Worm (Caenorhabditis elegans) whole organism, young adult: ENCODE measurements around the gene fbxb-7.
"Not testable (repeated sequence)": the region's sequence is repeated elsewhere in the genome, so short reads cannot be mapped to it uniquely, and the experiment has no call there.

Experiments
- B0019.2 ChIP-seq: fragments of 200-800 bp; sonication (Bioruptor generic); conservative IDR thresholded peaks from 2 replicates; pipeline ENCODE4 v1.3.6; 2022; ENCODE audit warnings: missing genetic modification reagents, missing genetic modification characterization, missing compliant biosample characterization
- B0261.1 ChIP-seq: sonication (generic microtip); optimal IDR thresholded peaks from 2 replicates; lab custom pipeline; 2016; ENCODE audit warnings: mild to moderate bottlenecking, missing genetic modification characterization, moderate library complexity, missing compliant biosample characterization
- D2030.7 ChIP-seq: fragments of 200-800 bp; sonication (Bioruptor generic); IDR thresholded peaks from 2 replicates; pipeline ENCODE4 v1.3.6; 2022; ENCODE audit warnings: missing genetic modification reagents, missing genetic modification characterization, missing compliant biosample characterization
- F23B12.7 ChIP-seq: sonication (generic microtip); optimal IDR thresholded peaks from 2 replicates; lab custom pipeline; 2017; ENCODE audit warnings: missing genetic modification characterization, mild to moderate bottlenecking, missing compliant biosample characterization, antibody characterized with exemption, moderate library complexity; ENCODE audit not compliant: insufficient read depth
- Y56A3A.18 ChIP-seq: fragments of 200-800 bp; sonication (Bioruptor generic); IDR thresholded peaks from 2 replicates; pipeline ENCODE4 v1.3.6; 2022; ENCODE audit warnings: missing genetic modification reagents, missing genetic modification characterization, missing compliant biosample characterization
- attf-6 ChIP-seq: fragments of 200-800 bp; sonication (Bioruptor generic); IDR thresholded peaks from 2 replicates; pipeline ENCODE4 v1.3.6; 2022; ENCODE audit warnings: missing genetic modification reagents, missing genetic modification characterization, missing compliant biosample characterization
- ceh-58 ChIP-seq: fragments of 200-800 bp; sonication (Bioruptor generic); IDR thresholded peaks from 2 replicates; pipeline ENCODE4 v1.3.6; 2022; ENCODE audit warnings: missing genetic modification characterization, missing compliant biosample characterization
- dox-1 ChIP-seq: fragments of 200-800 bp; sonication (Bioruptor generic); IDR thresholded peaks from 2 replicates; pipeline ENCODE4 v1.3.6; 2022; ENCODE audit warnings: missing genetic modification reagents, missing genetic modification characterization, missing compliant biosample characterization
- ekl-4 ChIP-seq: fragments of 200-800 bp; sonication (Bioruptor generic); IDR thresholded peaks from 2 replicates; pipeline ENCODE4 v1.3.6; 2022; ENCODE audit warnings: missing genetic modification reagents, missing genetic modification characterization, missing compliant biosample characterization
- fkh-3 ChIP-seq: sonication (generic microtip); optimal IDR thresholded peaks from 2 replicates; lab custom pipeline; 2016; ENCODE audit warnings: mild to moderate bottlenecking, missing genetic modification characterization, missing compliant biosample characterization
- him-1 ChIP-seq: sonication (generic microtip); optimal IDR thresholded peaks from 2 replicates; lab custom pipeline; 2016; ENCODE audit warnings: missing genotype, missing genetic modification reagents, missing genetic modification characterization, missing compliant biosample characterization
- hmg-1.2 ChIP-seq: fragments of 200-800 bp; sonication (Bioruptor generic); IDR thresholded peaks from 2 replicates; pipeline ENCODE4 v1.3.6; 2022; ENCODE audit warnings: missing genetic modification reagents, missing genetic modification characterization, missing compliant biosample characterization
- hsf-1 ChIP-seq: fragments of 200-800 bp; sonication (Bioruptor generic); IDR thresholded peaks from 2 replicates; pipeline ENCODE4 v1.3.6; 2022; ENCODE audit warnings: missing genetic modification reagents, missing genetic modification characterization, missing compliant biosample characterization
- lin-26 ChIP-seq: fragments of 200-800 bp; sonication (Bioruptor generic); IDR thresholded peaks from 2 replicates; pipeline ENCODE4 v1.3.6; 2022; ENCODE audit warnings: missing genetic modification reagents, missing genetic modification characterization, missing compliant biosample characterization
- madf-3 ChIP-seq: fragments of 200-800 bp; sonication (Bioruptor generic); IDR thresholded peaks from 2 replicates; pipeline ENCODE4 v1.3.6; 2022; ENCODE audit warnings: missing genetic modification reagents, missing genetic modification characterization, missing compliant biosample characterization
- nfya-2 ChIP-seq: fragments of 200-800 bp; sonication (Bioruptor generic); IDR thresholded peaks from 2 replicates; pipeline ENCODE4 v1.3.6; 2022; ENCODE audit warnings: missing genetic modification reagents, missing genetic modification characterization, missing compliant biosample characterization
- pbrm-1 ChIP-seq: fragments of 200-800 bp; sonication (Bioruptor generic); IDR thresholded peaks from 2 replicates; pipeline ENCODE4 v1.3.6; 2022; ENCODE audit warnings: missing genetic modification reagents, missing genetic modification characterization, missing compliant biosample characterization
- rcor-1 ChIP-seq: fragments of 200-800 bp; sonication (Bioruptor generic); IDR thresholded peaks from 2 replicates; pipeline ENCODE4 v1.3.6; 2022; ENCODE audit warnings: missing genetic modification reagents, missing genetic modification characterization, missing compliant biosample characterization
- rpc-1 ChIP-seq, 2 experiments: fragments of 150-350 bp in 1 of 2; sonication (generic microtip) in 1 of 2; optimal IDR thresholded peaks; 2 replicates each; lab custom pipeline; 2014 to 2018; ENCODE audit warnings: missing biosample characterization in 1 of 2, missing genetic modification characterization in 1 of 2, missing genetic modification reagents in 1 of 2, missing genotype in 1 of 2
- sea-2 ChIP-seq: fragments of 200-800 bp; sonication (Bioruptor generic); IDR thresholded peaks from 2 replicates; pipeline ENCODE4 v1.3.6; 2022; ENCODE audit warnings: missing genetic modification characterization, missing compliant biosample characterization
- snpc-1.1 ChIP-seq: sonication (generic microtip); optimal IDR thresholded peaks from 2 replicates; lab custom pipeline; 2017; ENCODE audit warnings: missing genetic modification characterization, mild to moderate bottlenecking, missing compliant biosample characterization, antibody characterized with exemption, moderate library complexity, missing genotype, missing genetic modification reagents; ENCODE audit not compliant: insufficient read depth
- snpc-3.4 ChIP-seq: sonication (generic microtip); optimal IDR thresholded peaks from 2 replicates; lab custom pipeline; 2017; ENCODE audit warnings: missing genetic modification characterization, mild to moderate bottlenecking, missing compliant biosample characterization, antibody characterized with exemption, moderate library complexity, missing genotype, missing genetic modification reagents
- snpc-4 ChIP-seq, 5 experiments: fragments of 150-350 bp in 1 of 5; sonication (generic microtip) in 4 of 5; optimal IDR thresholded peaks; 2 replicates each; lab custom pipeline; 2014 to 2018; ENCODE audit warnings: missing genetic modification characterization in 5 of 5, missing biosample characterization in 3 of 5, antibody characterized with exemption in 2 of 5, mild to moderate bottlenecking in 2 of 5, missing compliant biosample characterization in 2 of 5, missing genotype in 2 of 5, moderate library complexity in 2 of 5, missing genetic modification reagents in 1 of 5
- tbp1 ChIP-seq: fragments of 200-800 bp; sonication (Bioruptor generic); optimal IDR thresholded peaks from 2 replicates; lab custom pipeline; 2018; ENCODE audit warnings: mild to moderate bottlenecking, missing genetic modification characterization, missing compliant biosample characterization
- xnd-1 ChIP-seq: sonication (generic microtip); optimal IDR thresholded peaks from 2 replicates; lab custom pipeline; 2016; ENCODE audit warnings: missing genotype, missing genetic modification reagents, missing genetic modification characterization, missing compliant biosample characterization
- zfh-2 ChIP-seq: fragments of 200-800 bp; sonication (Bioruptor generic); conservative IDR thresholded peaks from 2 replicates; pipeline ENCODE4 v1.3.6; 2022; ENCODE audit warnings: missing genetic modification reagents, missing genetic modification characterization, missing compliant biosample characterization

Gene fbxb-7

DNA sequence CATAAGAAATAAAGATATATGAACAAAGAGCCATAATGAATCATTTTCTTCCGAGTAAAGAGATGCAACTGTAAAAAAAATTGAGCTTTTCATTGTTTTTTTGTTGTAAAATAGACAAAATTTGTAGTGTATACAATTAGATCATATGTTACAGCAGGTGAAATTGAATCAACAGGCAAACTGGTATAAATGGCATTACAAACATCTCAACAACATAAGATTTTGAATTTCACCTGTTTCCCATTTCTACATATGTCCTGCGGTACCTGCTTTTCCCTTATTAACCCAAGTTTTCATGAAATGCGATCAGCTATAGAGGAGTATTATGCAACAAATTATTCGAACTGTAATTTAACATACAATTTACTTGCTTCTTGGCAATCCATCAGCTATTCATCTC, 18.2 kb downstream of the fbxb-7 start, which contains the start of gene srh-120:
srh-120 (plus strand) TSS at position 301 of the 400 bp plus-strand sequence.
- TF ChIP-seq attf-6 (GFP tag; lab: Robert Waterston, UW): no peak
- TF ChIP-seq, all 124 proteins: peak for 0

DNA sequence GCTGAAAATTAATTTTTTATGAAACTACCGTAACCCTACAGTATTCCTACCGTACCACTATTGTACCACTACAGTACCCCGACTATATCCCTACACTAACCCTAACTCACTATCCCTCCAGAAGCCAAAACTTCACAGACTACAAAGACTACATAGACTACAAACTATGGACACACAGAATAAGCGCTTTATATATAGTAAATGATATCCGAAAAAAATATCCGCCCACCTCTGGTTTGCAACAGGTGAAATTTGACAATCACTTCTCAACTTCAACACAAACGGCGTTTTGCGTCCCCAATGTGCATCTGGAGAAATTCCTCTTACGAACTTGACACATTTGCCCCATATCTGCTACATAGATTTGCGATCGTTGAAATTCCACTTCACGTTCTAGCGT, 32.7 kb downstream of the fbxb-7 start, which contains the start of gene srh-132:
srh-132 (plus strand) TSS at position 301 of the 400 bp plus-strand sequence.
- not testable (repeated sequence) for TF ChIP-seq snpc-4 (GFP tag; optimal IDR thresholded peaks at IDR 0.05; lab: Kevin White, UChicago); snpc-4 (tag; optimal IDR thresholded peaks at IDR 0.05; lab: Kevin White, UChicago); ekl-4 (GFP tag; lab: Robert Waterston, UW); F23B12.7

DNA sequence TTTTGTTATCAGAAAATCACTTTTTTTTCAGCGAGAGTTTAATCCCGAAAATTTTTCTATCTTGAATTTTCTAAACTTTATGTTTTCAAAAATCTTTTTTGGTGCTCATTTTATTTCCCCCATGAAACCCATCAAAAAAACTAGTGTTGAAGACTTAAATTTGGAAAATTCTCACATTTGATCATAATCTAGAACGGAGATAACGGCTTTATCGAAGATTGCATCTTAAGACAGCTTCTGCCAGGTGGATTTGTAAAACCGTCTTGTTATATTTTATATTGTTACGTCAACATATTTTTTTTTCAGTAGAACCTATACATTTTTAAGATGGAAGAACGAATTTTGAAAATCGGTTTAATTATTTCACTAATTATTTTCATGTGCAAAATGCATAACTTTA, 37.7 kb downstream of the fbxb-7 start, which contains the start of gene T27C5.12:
T27C5.12 (plus strand) TSS at position 301 of the 400 bp plus-strand sequence.
- TF ChIP-seq fkh-3 (no peak), lin-26 (GFP tag; lab: Robert Waterston, UW) (no peak), Y56A3A.18 (GFP tag; lab: Robert Waterston, UW) (no peak), rcor-1 (GFP tag; lab: Robert Waterston, UW) (no peak), xnd-1 (tag; lab: Kevin White, UChicago) (no peak), zfh-2 (GFP tag; lab: Robert Waterston, UW) (no peak)

DNA sequence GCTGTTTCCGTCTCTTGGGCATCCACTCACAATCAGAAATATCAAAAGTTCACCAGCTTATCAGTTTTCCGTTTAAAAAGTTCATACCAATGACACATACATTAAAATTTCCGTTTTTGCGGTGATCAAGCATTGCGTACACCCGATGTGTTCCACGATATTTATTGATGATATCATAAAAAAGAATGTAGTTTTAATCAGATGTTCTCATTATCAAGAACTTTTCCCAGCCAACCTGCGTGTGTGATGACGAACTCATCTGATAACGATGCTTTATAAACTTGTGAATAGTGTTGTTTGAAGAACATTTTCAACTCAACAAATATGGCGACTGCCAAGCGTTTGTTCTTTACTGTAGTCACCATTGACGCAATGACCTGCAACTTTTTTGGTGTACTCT, 39.6 kb downstream of the fbxb-7 start, which contains the start of gene clc-21:
clc-21 (plus strand) TSS at position 301 of the 400 bp plus-strand sequence.
- TF ChIP-seq hsf-1 (GFP tag; lab: Robert Waterston, UW) (no peak), snpc-3.4 (tag; lab: Kevin White, UChicago) (no peak)

DNA sequence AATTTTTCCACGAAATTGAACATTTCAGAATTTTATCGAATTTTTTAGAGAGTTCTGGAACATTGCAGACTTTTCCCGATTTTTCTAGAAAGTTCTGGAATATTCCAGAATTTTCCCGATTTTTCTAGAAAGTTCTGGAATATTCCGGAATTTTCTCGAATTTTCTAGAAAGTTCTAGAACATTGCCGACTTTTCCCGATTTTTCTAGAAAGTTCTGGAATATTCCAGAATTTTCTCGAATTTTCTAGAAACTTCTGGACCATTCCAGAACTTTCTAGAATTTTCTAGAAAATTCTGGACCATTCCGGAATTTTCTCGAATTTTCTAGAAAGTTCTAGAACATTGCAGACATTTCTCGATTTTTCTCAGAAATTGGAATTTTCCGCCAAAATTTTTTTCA, 43.5 kb downstream of the fbxb-7 start:
- peak; percentile 94 for TF ChIP-seq hsf-1 (GFP tag; lab: Robert Waterston, UW)
- TF ChIP-seq dox-1 (GFP tag; lab: Robert Waterston, UW): peak; percentile 47
- TF ChIP-seq B0019.2 (GFP tag; lab: Robert Waterston, UW): 0 out of 2 replicates have a peak, but pooled peaks have one; percentile 13

DNA sequence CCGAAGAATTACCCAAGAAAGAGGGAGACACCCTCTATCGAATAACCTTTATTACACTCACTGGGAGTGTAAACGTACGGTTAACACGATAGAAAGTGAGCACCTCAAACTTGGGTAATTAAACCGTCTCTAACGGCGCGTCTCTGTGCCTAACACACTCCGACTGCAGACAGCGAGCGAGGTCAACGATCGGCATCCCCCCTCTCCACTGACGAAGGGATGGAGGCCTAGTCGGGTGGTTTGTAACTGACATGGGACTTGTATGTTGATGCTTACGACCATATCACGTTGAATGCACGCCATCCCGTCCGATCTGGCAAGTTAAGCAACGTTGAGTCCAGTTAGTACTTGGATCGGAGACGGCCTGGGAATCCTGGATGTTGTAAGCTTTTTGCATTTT, 51.4 kb downstream of the fbxb-7 start:
- TF ChIP-seq ceh-58 (GFP tag; lab: Robert Waterston, UW) (0 out of 2 replicates have a peak, but pooled peaks have one; percentile 30), B0261.1 (peak; percentile 60), nfya-2 (0 out of 2 replicates have a peak, but pooled peaks have one; percentile 33), dox-1 (GFP tag; lab: Robert Waterston, UW) (peak; percentile 33; the same call in 1 of the 2 replicates), rpc-1 (optimal IDR thresholded peaks at IDR 0.05; lab: Kevin White, UChicago) (peak; percentile 47), rpc-1 (tag; optimal IDR thresholded peaks at IDR 0.05; lab: Kevin White, UChicago) (peak; percentile 81), lin-26 (GFP tag; lab: Robert Waterston, UW) (peak; percentile 39), tbp1 (GFP tag; lab: Kevin White, UChicago) (peak; percentile 84), Y56A3A.18 (GFP tag; lab: Robert Waterston, UW) (peak; percentile 58; the same call in 1 of the 2 replicates), snpc-1.1 (tag; lab: Kevin White, UChicago) (peak; percentile 92), hmg-1.2 (GFP tag; lab: Robert Waterston, UW) (peak; percentile 79), attf-6 (GFP tag; lab: Robert Waterston, UW) (peak; percentile 96), pbrm-1 (GFP tag; lab: Robert Waterston, UW) (peak; percentile 94), sea-2 (GFP tag; lab: Robert Waterston, UW) (0 out of 2 replicates have a peak, but pooled peaks have one; percentile 53), snpc-3.4 (tag; lab: Kevin White, UChicago) (peak; percentile 82), snpc-4 (GFP tag; optimal IDR thresholded peaks at IDR 0.05; lab: Kevin White, UChicago) (peak; percentile 87), snpc-4 (tag; optimal IDR thresholded peaks at IDR 0.05; lab: Kevin White, UChicago) (peak; percentile 57 to 97 (median 86)), rcor-1 (GFP tag; lab: Robert Waterston, UW) (peak; percentile 22; the same call in 1 of the 2 replicates), madf-3 (GFP tag; lab: Robert Waterston, UW) (0 out of 2 replicates have a peak, but pooled peaks have one; percentile 27), D2030.7 (GFP tag; lab: Robert Waterston, UW) (peak; percentile 66; the same call in 1 of the 2 replicates), him-1 (tag; lab: Kevin White, UChicago) (peak; percentile 33)
